Fruit fly (Drosophila melanogaster): ENCODE data around the gene hdm.
A peak's percentile ranks its signal among the peaks of the same experiment; 100 is the strongest.

hdm gene

DNA sequence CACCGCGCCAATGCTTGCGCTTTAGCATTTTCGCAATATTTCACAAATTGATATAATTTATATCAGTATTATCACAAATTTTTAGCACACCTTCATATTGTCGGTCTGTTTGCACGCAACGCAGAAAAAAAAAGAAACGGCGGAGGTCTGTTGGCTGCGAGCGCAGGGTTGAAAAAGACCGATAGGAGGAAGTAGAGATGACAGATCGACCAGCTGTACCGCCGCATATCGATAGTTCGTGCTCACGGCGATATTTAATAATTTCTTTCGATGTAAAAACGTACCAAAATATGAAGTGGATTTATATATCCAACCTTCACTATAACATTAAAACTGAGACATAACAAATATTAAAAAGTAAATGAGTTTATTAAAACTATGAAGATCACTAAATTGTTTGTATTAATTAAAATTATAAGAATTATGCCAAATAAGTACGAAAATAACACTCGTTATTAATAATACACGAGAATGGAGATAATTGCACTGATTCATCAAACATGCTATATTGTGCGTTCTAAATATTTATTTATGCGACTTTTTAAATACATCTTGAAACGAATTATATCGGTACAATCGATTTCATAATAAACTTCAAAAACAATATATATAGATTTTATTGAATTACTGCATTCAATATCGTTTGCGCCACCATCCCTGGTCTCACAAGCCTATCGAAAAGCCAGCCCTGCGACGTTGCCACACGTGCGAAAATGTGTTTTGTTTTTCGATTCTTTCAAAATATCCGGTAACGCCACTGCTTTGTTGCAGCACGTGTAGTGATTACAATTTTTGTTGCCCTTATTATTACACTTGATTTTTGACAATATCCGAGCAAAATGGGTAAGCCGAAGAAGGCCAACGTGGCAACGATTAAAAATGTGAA, 18.5 kb downstream of the hdm start, which contains the start of the genes RpS6 and bys (continued):
- TF ChIP-seq CG4707 (GFP tag; optimal IDR thresholded peaks at IDR 0.05) (peak; percentile 63), CG9215 (GFP tag; IDR thresholded peaks at IDR 0.05) (no peak; the same call in 1 of the 2 replicates), CG34376 (GFP tag; optimal IDR thresholded peaks at IDR 0.05) (peak; percentile 74), trh (GFP tag; optimal IDR thresholded peaks at IDR 0.05) (no peak), nmo (GFP tag; optimal IDR thresholded peaks at IDR 0.05) (peak; percentile 58), CG34224 (GFP tag; IDR thresholded peaks at IDR 0.05; ENCODE audit: partially characterized antibody) (peak; percentile 70), CG16815 (GFP tag; optimal IDR thresholded peaks at IDR 0.05) (peak; percentile 45), tap (tag; optimal IDR thresholded peaks at IDR 0.05) (no peak), Xbp1 (GFP tag; optimal IDR thresholded peaks at IDR 0.05) (peak; percentile 54), pnt (GFP tag; optimal IDR thresholded peaks at IDR 0.05) (no peak), Max (GFP tag; optimal IDR thresholded peaks at IDR 0.05) (peak; percentile 74), CG13424 (tag; optimal IDR thresholded peaks at IDR 0.05) (peak; percentile 11), CG15696 (tag; optimal IDR thresholded peaks at IDR 0.05) (peak; percentile 3), fru (optimal IDR thresholded peaks at IDR 0.05) (no peak), aop (GFP tag; IDR thresholded peaks at IDR 0.05) (peak; percentile 88), Bgb (GFP tag; IDR thresholded peaks at IDR 0.05; ENCODE audit: partially characterized antibody) (peak; percentile 84), CG30431 (GFP tag; optimal IDR thresholded peaks at IDR 0.05) (no peak), CG7271 (tag; optimal IDR thresholded peaks at IDR 0.05) (peak; percentile 34), CG6689 (GFP tag; IDR thresholded peaks at IDR 0.05) (peak; percentile 5; the same call in 1 of the 2 replicates), Dip3 (GFP tag; optimal IDR thresholded peaks at IDR 0.05) (peak; percentile 28), amos (GFP tag; IDR thresholded peaks at IDR 0.05; ENCODE audit: partially characterized antibody) (peak; percentile 92), Hand (GFP tag; optimal IDR thresholded peaks at IDR 0.05) (no peak), hth (optimal IDR thresholded peaks at IDR 0.05) (no peak), Ets97D (GFP tag; optimal IDR thresholded peaks at IDR 0.05) (peak; percentile 96), kay (GFP tag; optimal IDR thresholded peaks at IDR 0.05) (no peak), ac (GFP tag; optimal IDR thresholded peaks at IDR 0.05) (peak; percentile 46), CG10979 (tag; optimal IDR thresholded peaks at IDR 0.05) (peak; percentile 2), jing (GFP tag; optimal IDR thresholded peaks at IDR 0.05) (no peak), dm (GFP tag; optimal IDR thresholded peaks at IDR 0.05) (peak; percentile 92), Rx (GFP tag; IDR thresholded peaks at IDR 0.05) (peak; percentile 17; the same call in 1 of the 2 replicates), CG5180 (GFP tag; optimal IDR thresholded peaks at IDR 0.05) (peak; percentile 24), sc (optimal IDR thresholded peaks at IDR 0.05) (no peak), sc (GFP tag; optimal IDR thresholded peaks at IDR 0.05) (no peak), Scr (GFP tag; IDR thresholded peaks at IDR 0.05; ENCODE audit: partially characterized antibody) (peak; percentile 88), Adf1 (GFP tag; IDR thresholded peaks at IDR 0.05) (no peak), CG18262 (tag; optimal IDR thresholded peaks at IDR 0.05) (peak; percentile 30), CG7745 (tag; optimal IDR thresholded peaks at IDR 0.05) (peak; percentile 2), CG6683 (GFP tag; optimal IDR thresholded peaks at IDR 0.05) (no peak), hb (GFP tag; IDR thresholded peaks at IDR 0.05; ENCODE audit: partially characterized antibody) (peak; percentile 78), CG11093 (GFP tag; IDR thresholded peaks at IDR 0.05) (no peak), Lhr (GFP tag; optimal IDR thresholded peaks at IDR 0.05) (peak; percentile 14), YL-1 (GFP tag; optimal IDR thresholded peaks at IDR 0.05) (peak; percentile 63), Abd-B (GFP tag; optimal IDR thresholded peaks at IDR 0.05) (peak; percentile 13), nerfin-2 (GFP tag; IDR thresholded peaks at IDR 0.05; ENCODE audit: partially characterized antibody) (peak; percentile 73), CG18599 (GFP tag; optimal IDR thresholded peaks at IDR 0.05) (peak; percentile 46), Eip74EF (GFP tag; optimal IDR thresholded peaks at IDR 0.05) (peak in 1 of 2 experiments; percentile 34), CG7786 (GFP tag; optimal IDR thresholded peaks at IDR 0.05) (no peak), CG30020 (tag; optimal IDR thresholded peaks at IDR 0.05) (peak; percentile 30)
